Worm (Caenorhabditis elegans): Measurements from ENCODE around the gene nrde-3.
A peak's percentile ranks its signal among the peaks of the same experiment; 100 is the strongest.
"Not testable (repeated sequence)": the region's sequence is repeated elsewhere in the genome, so short reads cannot be mapped to it uniquely, and the experiment has no call there.

Gene nrde-3

DNA sequence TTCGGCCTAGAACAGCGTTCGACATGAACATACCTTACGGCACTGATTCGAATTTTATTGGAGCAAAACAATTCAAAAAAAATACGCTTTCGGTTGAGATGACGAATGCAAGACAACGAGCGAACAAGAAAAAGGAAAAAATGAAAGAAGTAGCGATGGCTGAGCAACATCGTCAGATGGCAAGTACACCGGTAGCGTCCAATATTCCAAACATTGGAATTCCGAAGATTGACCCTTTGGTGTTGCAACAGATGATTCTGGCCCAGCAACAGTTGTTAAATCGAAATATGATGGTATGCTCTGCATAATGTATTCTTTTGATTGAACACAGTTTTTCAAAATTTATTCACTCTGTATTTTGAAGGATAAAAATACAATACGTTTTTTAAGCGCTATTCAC, 39.4 kb upstream of the nrde-3 start:
- TF ChIP-seq nfya-1 (tag; optimal IDR thresholded peaks at IDR 0.05), result no peak
- TF ChIP-seq ceh-24 (tag; optimal IDR thresholded peaks at IDR 0.05), result no peak
- TF ChIP-seq ets-4 (tag; optimal IDR thresholded peaks at IDR 0.05), result no peak
- no peak for TF ChIP-seq ztf-16 (tag; optimal IDR thresholded peaks at IDR 0.05)
- no peak for TF ChIP-seq unc-3 (GFP tag; conservative IDR thresholded peaks at IDR 0.05)
- no peak for TF ChIP-seq unc-3 (tag; optimal IDR thresholded peaks at IDR 0.05)
- no peak for TF ChIP-seq K09A11.1 (tag; optimal IDR thresholded peaks at IDR 0.05; ENCODE audit: insufficient read depth)
- TF ChIP-seq sox-4 (tag; optimal IDR thresholded peaks at IDR 0.05), result no peak
- TF ChIP-seq elt-4 (tag; optimal IDR thresholded peaks at IDR 0.05), result no peak
- no peak for TF ChIP-seq F13H6.1 (tag; optimal IDR thresholded peaks at IDR 0.05)
- no peak for TF ChIP-seq pha-4 (tag; optimal IDR thresholded peaks at IDR 0.05)
- no peak for TF ChIP-seq unc-42 (tag; optimal IDR thresholded peaks at IDR 0.05)
- no peak for TF ChIP-seq elt-2 (tag; optimal IDR thresholded peaks at IDR 0.05)
- no peak for TF ChIP-seq pat-9 (tag; optimal IDR thresholded peaks at IDR 0.05)
- no peak for TF ChIP-seq ceh-18 (tag; optimal IDR thresholded peaks at IDR 0.05)
- TF ChIP-seq pag-3 (tag; optimal IDR thresholded peaks at IDR 0.05; ENCODE audit: borderline replicate concordance), result no peak
- TF ChIP-seq nhr-11 (tag; optimal IDR thresholded peaks at IDR 0.05), result no peak
- TF ChIP-seq ceh-22 (tag; optimal IDR thresholded peaks at IDR 0.05), result no peak
- TF ChIP-seq hlh-13 (GFP tag; optimal IDR thresholded peaks at IDR 0.05), result no peak
- TF ChIP-seq T23F11.4 (GFP tag; optimal IDR thresholded peaks at IDR 0.05), result no peak

DNA sequence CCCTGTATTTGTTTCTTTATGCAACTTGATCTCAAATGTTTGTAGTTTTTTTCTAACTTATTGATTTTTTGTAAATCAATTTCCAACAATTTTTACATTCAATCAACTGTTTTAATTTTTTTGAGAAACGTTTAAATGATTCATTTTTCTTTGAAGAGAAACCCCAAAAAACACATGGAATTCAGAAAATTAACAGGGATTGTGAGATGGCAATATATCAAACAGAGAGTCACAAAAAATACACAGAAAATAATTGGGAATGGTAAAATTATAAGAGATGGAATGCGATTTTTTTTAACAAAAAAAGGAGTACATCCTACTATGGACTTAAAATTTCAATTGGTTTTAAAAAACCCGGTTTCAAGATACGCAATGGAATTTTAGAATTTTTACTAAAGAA, 37.6 kb upstream of the nrde-3 start:
- TF ChIP-seq elt-4 (tag; optimal IDR thresholded peaks at IDR 0.05) (no peak), pros-1 (tag; optimal IDR thresholded peaks at IDR 0.05) (no peak), K02D7.2 (tag; optimal IDR thresholded peaks at IDR 0.05) (no peak), K09A11.1 (tag; optimal IDR thresholded peaks at IDR 0.05; ENCODE audit: insufficient read depth) (no peak), hlh-13 (GFP tag; optimal IDR thresholded peaks at IDR 0.05) (no peak), odd-2 (tag; optimal IDR thresholded peaks at IDR 0.05) (no peak), hlh-8 (tag; optimal IDR thresholded peaks at IDR 0.05) (no peak), hlh-15 (tag; optimal IDR thresholded peaks at IDR 0.05) (no peak), unc-3 (GFP tag; conservative IDR thresholded peaks at IDR 0.05) (no peak), unc-3 (tag; optimal IDR thresholded peaks at IDR 0.05) (no peak), nhr-232 (tag; optimal IDR thresholded peaks at IDR 0.05) (no peak), unc-42 (tag; optimal IDR thresholded peaks at IDR 0.05) (no peak), pag-3 (tag; optimal IDR thresholded peaks at IDR 0.05; ENCODE audit: borderline replicate concordance) (no peak), ceh-45 (GFP tag; IDR thresholded peaks at IDR 0.05) (no peak)

DNA sequence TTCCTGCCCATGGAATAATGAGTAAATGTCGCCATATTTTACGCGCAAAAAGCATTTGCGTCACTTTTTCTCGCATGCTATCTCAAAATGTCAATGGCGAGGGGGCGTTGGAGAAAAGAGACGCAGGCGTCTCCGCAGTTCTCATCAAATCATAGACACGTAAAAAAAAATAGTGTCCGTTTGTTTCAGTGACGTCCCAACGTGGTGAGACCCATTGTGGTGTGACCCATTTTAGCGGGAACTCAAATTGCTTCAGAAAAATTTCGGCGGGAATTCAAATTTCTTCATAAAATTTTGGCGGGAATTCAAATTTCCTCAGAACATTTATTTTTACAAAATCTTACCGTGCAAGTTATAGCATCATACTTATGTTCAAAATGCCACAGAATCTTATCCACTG, 28.2 kb upstream of the nrde-3 start:
- no peak for TF ChIP-seq hlh-15 (tag; optimal IDR thresholded peaks at IDR 0.05)
- TF ChIP-seq fax-1 (tag; optimal IDR thresholded peaks at IDR 0.05), result no peak
- no peak for TF ChIP-seq ahr-1 (tag; optimal IDR thresholded peaks at IDR 0.05)
- TF ChIP-seq nhr-11 (tag; optimal IDR thresholded peaks at IDR 0.05), result no peak
- no peak for TF ChIP-seq pag-3 (tag; optimal IDR thresholded peaks at IDR 0.05; ENCODE audit: borderline replicate concordance)
- no peak for TF ChIP-seq sox-4 (tag; optimal IDR thresholded peaks at IDR 0.05)
- no peak for TF ChIP-seq elt-4 (tag; optimal IDR thresholded peaks at IDR 0.05)
- TF ChIP-seq ceh-22 (tag; optimal IDR thresholded peaks at IDR 0.05), result no peak

DNA sequence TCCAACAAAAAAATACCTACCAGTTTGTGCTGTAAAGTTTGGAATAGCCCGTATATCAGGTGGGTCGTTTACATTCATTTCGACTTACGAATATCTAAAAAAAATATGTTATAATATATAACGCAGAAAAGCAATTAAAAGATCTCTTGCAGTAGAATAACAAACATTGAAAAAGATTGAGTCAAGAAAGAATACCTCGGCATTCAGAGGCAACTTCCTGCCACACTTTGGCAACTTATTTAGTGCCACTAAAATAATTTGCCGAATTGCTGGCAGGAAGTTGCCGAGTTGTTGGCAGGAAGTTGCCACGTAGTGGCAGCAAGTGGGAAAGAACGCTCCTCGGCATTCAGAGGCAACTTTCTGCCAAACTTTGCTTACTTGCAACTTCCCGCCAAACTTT, 24.9 kb upstream of the nrde-3 start, which contains the start of gene C04E7.3:
TSS of gene C04E7.3 (minus strand) at position 101 of the 400 bp plus-strand sequence.
- TF ChIP-seq lin-11 (tag; optimal IDR thresholded peaks at IDR 0.05); nhr-11 (tag; optimal IDR thresholded peaks at IDR 0.05); ceh-6 (GFP tag; optimal IDR thresholded peaks at IDR 0.05): not testable (repeated sequence)

DNA sequence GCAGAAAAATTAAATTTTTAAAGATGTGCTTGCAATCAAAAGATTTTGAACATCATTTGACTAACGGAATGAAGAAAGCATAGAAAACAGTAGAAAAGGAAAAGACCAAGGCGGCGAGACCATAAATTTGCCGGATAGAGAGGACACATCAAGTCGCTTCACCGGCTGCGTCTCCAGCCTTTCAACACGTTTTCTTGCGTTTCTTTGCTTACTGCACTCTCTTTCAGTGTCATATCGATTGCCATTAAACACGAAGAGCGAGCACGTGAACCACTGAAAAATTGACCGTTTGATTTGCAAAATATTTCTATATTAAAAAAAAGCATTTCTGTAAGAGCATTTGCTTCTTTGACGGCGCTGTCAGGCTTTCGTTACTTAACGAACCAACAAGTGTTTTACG, 23.9 kb upstream of the nrde-3 start:
- no peak for TF ChIP-seq ahr-1 (tag; optimal IDR thresholded peaks at IDR 0.05)
- no peak for TF ChIP-seq hlh-8 (tag; optimal IDR thresholded peaks at IDR 0.05)
- peak; percentile 16 for TF ChIP-seq hlh-30 (tag; optimal IDR thresholded peaks at IDR 0.05; ENCODE audit: insufficient read depth)
- TF ChIP-seq ceh-48 (tag; optimal IDR thresholded peaks at IDR 0.05), result peak; percentile 67
- no peak for TF ChIP-seq elt-2 (tag; optimal IDR thresholded peaks at IDR 0.05)
- peak; percentile 8 for TF ChIP-seq nfya-1 (tag; optimal IDR thresholded peaks at IDR 0.05)
- TF ChIP-seq unc-55 (GFP tag; optimal IDR thresholded peaks at IDR 0.05), result peak; percentile 28
- TF ChIP-seq ceh-31 (tag; optimal IDR thresholded peaks at IDR 0.05), result peak; percentile 21

All from whole organism, late embryonic.